Worm (Caenorhabditis elegans) whole organism, L1 larva: ENCODE results near the gene dnj-2.

Source experiments
- F16B12.6 ChIP-seq: fragments of 150-350 bp; optimal IDR thresholded peaks from 2 replicates; lab custom pipeline; 2014; ENCODE audit warnings: missing biosample characterization, missing genetic modification characterization
- elt-2 ChIP-seq: sonication (generic microtip); optimal IDR thresholded peaks from 2 replicates; lab custom pipeline; 2016; ENCODE audit warnings: missing genetic modification characterization, mild to moderate bottlenecking, inconsistent platforms, missing compliant biosample characterization, missing genetic modification reagents
- elt-3 ChIP-seq, 6 experiments: fragments of 150-350 bp in 1 of 6; sonication (generic microtip); optimal IDR thresholded peaks; 2 replicates each; lab custom pipeline; 2017 to 2018; ENCODE audit warnings: missing biosample characterization in 6 of 6, missing genetic modification characterization in 6 of 6, inconsistent platforms in 1 of 6
- lsy-2 ChIP-seq, 2 experiments: fragments of 150-350 bp; optimal IDR thresholded peaks; 2 replicates each; lab custom pipeline; 2014; ENCODE audit warnings: missing biosample characterization in 2 of 2, missing genetic modification characterization in 2 of 2
- nhr-11 ChIP-seq: fragments of 150-350 bp; optimal IDR thresholded peaks from 2 replicates; lab custom pipeline; 2014; ENCODE audit warnings: missing biosample characterization, missing genetic modification characterization
- pag-3 ChIP-seq: sonication (generic microtip); optimal IDR thresholded peaks from 2 replicates; lab custom pipeline; 2017; ENCODE audit warnings: missing genetic modification characterization, mild to moderate bottlenecking, missing compliant biosample characterization, antibody characterized with exemption, borderline replicate concordance; ENCODE audit not compliant: insufficient read depth
- rnt-1 ChIP-seq: sonication (generic microtip); optimal IDR thresholded peaks from 2 replicates; lab custom pipeline; 2016; ENCODE audit warnings: mild to moderate bottlenecking, missing genetic modification characterization, moderate library complexity, missing compliant biosample characterization
- skn-1 ChIP-seq: fragments of 150-350 bp; optimal IDR thresholded peaks from 2 replicates; lab custom pipeline; 2014; ENCODE audit warnings: missing biosample characterization, missing genetic modification characterization
- zag-1 ChIP-seq: fragments of 150-350 bp; optimal IDR thresholded peaks from 2 replicates; lab custom pipeline; 2014; ENCODE audit warnings: missing biosample characterization, missing genetic modification characterization
- zip-4 ChIP-seq: fragments of 200-800 bp; sonication (Bioruptor generic); optimal IDR thresholded peaks from 2 replicates; lab custom pipeline; 2018; ENCODE audit warnings: mild to moderate bottlenecking, missing genetic modification characterization, moderate library complexity, missing compliant biosample characterization

ce11 chrIV:11276026-11276425 is 37.8 kb downstream of the dnj-2 start:
- TF ChIP-seq lsy-2 (tag; optimal IDR thresholded peaks at IDR 0.05; lab: Kevin White, UChicago): no peak
- no peak for TF ChIP-seq zag-1 (tag; lab: Kevin White, UChicago)
- TF ChIP-seq nhr-11: no peak
- TF ChIP-seq F16B12.6 (tag; lab: Kevin White, UChicago): no peak
- TF ChIP-seq pag-3 (tag; lab: Kevin White, UChicago): no peak
- TF ChIP-seq zip-4 (GFP tag; lab: Kevin White, UChicago): no peak
- TF ChIP-seq elt-3 (tag; optimal IDR thresholded peaks at IDR 0.05; lab: Kevin White, UChicago): no peak
- no peak for TF ChIP-seq skn-1
- no peak for TF ChIP-seq elt-2
- TF ChIP-seq rnt-1 (tag; lab: Kevin White, UChicago): no peak
